Fruit fly (Drosophila melanogaster) whole organism, embryonic: ENCODE measurements around the gene Ugt35A1.

Source experiments
- ATbp ChIP-seq: fragments of 200-800 bp; sonication (Bioruptor generic); optimal IDR thresholded peaks from 2 replicates; lab custom pipeline; 2017; ENCODE audit warnings: missing biosample characterization, mild to moderate bottlenecking, missing genetic modification characterization, missing genetic modification reagents
- Adf1 ChIP-seq: fragments of 200-800 bp; sonication (Bioruptor generic); IDR thresholded peaks from 2 replicates; pipeline ENCODE4 v1.3.6; 2022; ENCODE audit warnings: missing biosample characterization, missing genetic modification characterization
- B-H2 ChIP-seq: fragments of 200-800 bp; sonication (Bioruptor generic); optimal IDR thresholded peaks from 2 replicates; lab custom pipeline; 2018; ENCODE audit warnings: missing biosample characterization, mild to moderate bottlenecking, missing genetic modification characterization
- CG1024 ChIP-seq: fragments of 200-800 bp; sonication (Bioruptor generic); IDR thresholded peaks from 2 replicates; pipeline ENCODE4 v1.3.6; 2022; ENCODE audit warnings: missing biosample characterization, missing genetic modification characterization
- CG10959 ChIP-seq: fragments of 200-800 bp; sonication (Bioruptor generic); IDR thresholded peaks from 2 replicates; pipeline ENCODE4 v1.3.6; 2022; ENCODE audit warnings: missing biosample characterization, missing genetic modification characterization
- CG11723 ChIP-seq: fragments of 200-800 bp; sonication (Bioruptor generic); optimal IDR thresholded peaks from 2 replicates; lab custom pipeline; 2017; ENCODE audit warnings: missing biosample characterization, mild to moderate bottlenecking, missing genetic modification characterization
- CG13624 ChIP-seq: fragments of 200-800 bp; sonication (Bioruptor generic); optimal IDR thresholded peaks from 2 replicates; lab custom pipeline; 2016; ENCODE audit warnings: missing biosample characterization, missing genetic modification characterization
- CG15601 ChIP-seq: fragments of 200-800 bp; sonication (Bioruptor generic); optimal IDR thresholded peaks from 3 replicates; lab custom pipeline; 2019; ENCODE audit warnings: missing biosample characterization, mild to moderate bottlenecking, missing genetic modification characterization, moderate library complexity
- CG1602 ChIP-seq: fragments of 200-800 bp; sonication (Bioruptor generic); optimal IDR thresholded peaks from 3 replicates; lab custom pipeline; 2016; ENCODE audit warnings: missing biosample characterization, missing genetic modification characterization
- CG30403 ChIP-seq: fragments of 200-800 bp; sonication (Bioruptor generic); optimal IDR thresholded peaks from 3 replicates; lab custom pipeline; 2016; ENCODE audit warnings: missing biosample characterization, missing genetic modification characterization
- CG34224 ChIP-seq: fragments of 200-800 bp; sonication (Bioruptor generic); IDR thresholded peaks from 3 replicates; pipeline ENCODE4 v1.3.6; 2022; ENCODE audit warnings: missing biosample characterization, missing genetic modification characterization; ENCODE audit not compliant: partially characterized antibody
- CG4820 ChIP-seq: fragments of 200-800 bp; sonication (Bioruptor generic); optimal IDR thresholded peaks from 3 replicates; lab custom pipeline; 2016; ENCODE audit warnings: missing biosample characterization, missing genetic modification characterization
- Dek ChIP-seq: fragments of 200-800 bp; sonication (Bioruptor generic); optimal IDR thresholded peaks from 3 replicates; lab custom pipeline; 2019; ENCODE audit warnings: missing biosample characterization, mild to moderate bottlenecking, missing genetic modification characterization, moderate library complexity
- Dfd ChIP-seq, 2 experiments: fragments of >200 bp; optimal IDR thresholded peaks; 2 replicates each; lab custom pipeline; 2017; ENCODE audit warnings: missing biosample characterization in 2 of 2, missing genetic modification characterization in 2 of 2
- Elba2 ChIP-seq: fragments of 200-800 bp; sonication (Bioruptor generic); optimal IDR thresholded peaks from 3 replicates; lab custom pipeline; 2016; ENCODE audit warnings: missing biosample characterization, missing genetic modification characterization
- Fer1 ChIP-seq: fragments of 200-800 bp; sonication (Bioruptor generic); optimal IDR thresholded peaks from 2 replicates; lab custom pipeline; 2017; ENCODE audit warnings: missing biosample characterization, mild to moderate bottlenecking, missing genetic modification characterization
- Hr78 ChIP-seq, 2 experiments: fragments of 200-800 bp in 1 of 2; fragments of >200 bp in 1 of 2; sonication (Bioruptor generic) in 1 of 2; optimal IDR thresholded peaks; 2 replicates each; lab custom pipeline; 2017 to 2019; ENCODE audit warnings: missing biosample characterization in 2 of 2, missing genetic modification characterization in 2 of 2, mild to moderate bottlenecking in 1 of 2, moderate library complexity in 1 of 2
- Hsf ChIP-seq: fragments of 200-800 bp; sonication (Bioruptor generic); optimal IDR thresholded peaks from 3 replicates; lab custom pipeline; 2016; ENCODE audit warnings: missing biosample characterization, missing genetic modification characterization
- Mad ChIP-seq: fragments of 200-800 bp; sonication (Bioruptor generic); optimal IDR thresholded peaks from 2 replicates; lab custom pipeline; 2016; ENCODE audit warnings: missing biosample characterization, missing genetic modification characterization
- Meics ChIP-seq: fragments of 200-800 bp; sonication (Bioruptor generic); optimal IDR thresholded peaks from 2 replicates; lab custom pipeline; 2017; ENCODE audit warnings: missing biosample characterization, mild to moderate bottlenecking, missing genetic modification characterization
- Scr ChIP-seq: fragments of 200-800 bp; sonication (Bioruptor generic); IDR thresholded peaks from 2 replicates; pipeline ENCODE4 v1.3.6; 2022; ENCODE audit warnings: missing biosample characterization, missing genetic modification characterization; ENCODE audit not compliant: partially characterized antibody
- Usf ChIP-seq: fragments of 200-800 bp; sonication (Bioruptor generic); optimal IDR thresholded peaks from 2 replicates; lab custom pipeline; 2017; ENCODE audit warnings: missing genotype, missing biosample characterization, missing genetic modification characterization
- Vsx1 ChIP-seq: fragments of 200-800 bp; sonication (Bioruptor generic); optimal IDR thresholded peaks from 2 replicates; lab custom pipeline; 2017; ENCODE audit warnings: missing biosample characterization, mild to moderate bottlenecking, missing genetic modification characterization, missing genetic modification reagents
- bowl ChIP-seq: fragments of 200-800 bp; sonication (Bioruptor generic); IDR thresholded peaks from 2 replicates; pipeline ENCODE4 v1.3.6; 2022; ENCODE audit warnings: missing biosample characterization, missing genetic modification characterization
- cwo ChIP-seq: fragments of 200-800 bp; sonication (Bioruptor generic); optimal IDR thresholded peaks from 3 replicates; lab custom pipeline; 2017; ENCODE audit warnings: missing biosample characterization, missing genetic modification characterization, mild to moderate bottlenecking, moderate library complexity, missing genetic modification reagents
- dan ChIP-seq: fragments of 200-800 bp; sonication (Bioruptor generic); IDR thresholded peaks from 2 replicates; pipeline ENCODE4 v1.3.6; 2022; ENCODE audit warnings: missing biosample characterization, missing genetic modification characterization
- dmrt99B ChIP-seq: fragments of 200-800 bp; sonication (Bioruptor generic); optimal IDR thresholded peaks from 2 replicates; lab custom pipeline; 2018; ENCODE audit warnings: missing biosample characterization, mild to moderate bottlenecking, missing genetic modification characterization, moderate library complexity
- esg ChIP-seq: fragments of 200-800 bp; sonication (Bioruptor generic); conservative IDR thresholded peaks from 2 replicates; pipeline ENCODE4 v1.3.6; 2022; ENCODE audit warnings: missing biosample characterization, missing genetic modification characterization
- fd64A ChIP-seq: fragments of 200-800 bp; sonication (Bioruptor generic); optimal IDR thresholded peaks from 3 replicates; lab custom pipeline; 2018; ENCODE audit warnings: missing biosample characterization, mild to moderate bottlenecking, missing genetic modification characterization
- fd96Cb ChIP-seq: fragments of 200-800 bp; sonication (Bioruptor generic); optimal IDR thresholded peaks from 2 replicates; lab custom pipeline; 2018; ENCODE audit warnings: missing biosample characterization, mild to moderate bottlenecking, missing genetic modification characterization, moderate library complexity
- fu2 ChIP-seq: fragments of 200-800 bp; sonication (Bioruptor generic); optimal IDR thresholded peaks from 2 replicates; lab custom pipeline; 2016; ENCODE audit warnings: missing biosample characterization, missing genetic modification characterization
- gem ChIP-seq: fragments of 200-800 bp; sonication (Bioruptor generic); optimal IDR thresholded peaks from 2 replicates; lab custom pipeline; 2019; ENCODE audit warnings: missing biosample characterization, mild to moderate bottlenecking, missing genetic modification characterization, moderate library complexity
- hth ChIP-seq: fragments of >200 bp; optimal IDR thresholded peaks from 2 replicates; lab custom pipeline; 2017; ENCODE audit warnings: inconsistent platforms
- lmd ChIP-seq: fragments of 200-800 bp; sonication (Bioruptor generic); IDR thresholded peaks from 2 replicates; pipeline ENCODE4 v1.3.6; 2022; ENCODE audit warnings: missing biosample characterization, missing genetic modification characterization
- lola ChIP-seq, 3 experiments: fragments of >200 bp in 2 of 3; fragments of 200-800 bp in 1 of 3; sonication (Bioruptor generic) in 1 of 3; optimal IDR thresholded peaks; 2 replicates each; lab custom pipeline; 2017 to 2019; ENCODE audit warnings: missing biosample characterization in 3 of 3, missing genetic modification characterization in 3 of 3, mild to moderate bottlenecking in 1 of 3, moderate library complexity in 1 of 3
- luna ChIP-seq: fragments of 200-800 bp; sonication (Bioruptor generic); optimal IDR thresholded peaks from 2 replicates; lab custom pipeline; 2016; ENCODE audit warnings: missing biosample characterization, missing genetic modification characterization
- p53 ChIP-seq: fragments of 200-800 bp; sonication (Bioruptor generic); optimal IDR thresholded peaks from 2 replicates; lab custom pipeline; 2016; ENCODE audit warnings: missing biosample characterization, missing genetic modification characterization
- pan ChIP-seq, 4 experiments: fragments of >200 bp in 3 of 4; fragments of 200-800 bp in 1 of 4; sonication (Bioruptor generic) in 1 of 4; optimal IDR thresholded peaks in 3 of 4; IDR thresholded peaks in 1 of 4; 2 replicates each; pipeline versions ENCODE4 v1.3.6 to Lab custom; 2017 to 2022; ENCODE audit warnings: missing biosample characterization in 2 of 4, missing genetic modification characterization in 2 of 4, mixed read lengths in 1 of 4
- pros ChIP-seq: fragments of 200-800 bp; sonication (Bioruptor generic); optimal IDR thresholded peaks from 3 replicates; lab custom pipeline; 2019; ENCODE audit warnings: missing biosample characterization, mild to moderate bottlenecking, missing genetic modification characterization, moderate library complexity
- sc ChIP-seq, 3 experiments: fragments of >200 bp in 2 of 3; fragments of 200-800 bp in 1 of 3; sonication (Bioruptor generic) in 1 of 3; optimal IDR thresholded peaks; 2 replicates in 2 of 3; 3 replicates in 1 of 3; lab custom pipeline; 2017; ENCODE audit warnings: mild to moderate bottlenecking in 1 of 3, missing biosample characterization in 1 of 3, missing genetic modification characterization in 1 of 3, missing genetic modification reagents in 1 of 3
- shn ChIP-seq: fragments of 200-800 bp; sonication (Bioruptor generic); optimal IDR thresholded peaks from 3 replicates; lab custom pipeline; 2016; ENCODE audit warnings: missing biosample characterization, missing genetic modification characterization
- sisA ChIP-seq: fragments of 200-800 bp; sonication (Bioruptor generic); IDR thresholded peaks from 2 replicates; pipeline ENCODE4 v1.3.6; 2022; ENCODE audit warnings: missing biosample characterization, missing genetic modification characterization
- sob ChIP-seq: fragments of 200-800 bp; sonication (Bioruptor generic); IDR thresholded peaks from 2 replicates; pipeline ENCODE4 v1.3.6; 2022; ENCODE audit warnings: missing biosample characterization, missing genetic modification characterization
- stwl ChIP-seq: fragments of 200-800 bp; sonication (Bioruptor generic); optimal IDR thresholded peaks from 3 replicates; lab custom pipeline; 2018; ENCODE audit warnings: missing biosample characterization, mild to moderate bottlenecking, missing genetic modification characterization, moderate library complexity
- unpg ChIP-seq: fragments of 200-800 bp; sonication (Bioruptor generic); optimal IDR thresholded peaks from 3 replicates; lab custom pipeline; 2018; ENCODE audit warnings: missing biosample characterization, mild to moderate bottlenecking, missing genetic modification characterization, moderate library complexity
- vnd ChIP-seq: fragments of 200-800 bp; sonication (Bioruptor generic); IDR thresholded peaks from 3 replicates; pipeline ENCODE4 v1.3.6; 2022; ENCODE audit warnings: missing biosample characterization, missing genetic modification characterization; ENCODE audit not compliant: partially characterized antibody
- vvl ChIP-seq: fragments of 200-800 bp; sonication (Bioruptor generic); IDR thresholded peaks from 2 replicates; pipeline ENCODE4 v1.3.6; 2022; ENCODE audit warnings: missing biosample characterization, missing genetic modification characterization

The Ugt35A1 gene

DNA sequence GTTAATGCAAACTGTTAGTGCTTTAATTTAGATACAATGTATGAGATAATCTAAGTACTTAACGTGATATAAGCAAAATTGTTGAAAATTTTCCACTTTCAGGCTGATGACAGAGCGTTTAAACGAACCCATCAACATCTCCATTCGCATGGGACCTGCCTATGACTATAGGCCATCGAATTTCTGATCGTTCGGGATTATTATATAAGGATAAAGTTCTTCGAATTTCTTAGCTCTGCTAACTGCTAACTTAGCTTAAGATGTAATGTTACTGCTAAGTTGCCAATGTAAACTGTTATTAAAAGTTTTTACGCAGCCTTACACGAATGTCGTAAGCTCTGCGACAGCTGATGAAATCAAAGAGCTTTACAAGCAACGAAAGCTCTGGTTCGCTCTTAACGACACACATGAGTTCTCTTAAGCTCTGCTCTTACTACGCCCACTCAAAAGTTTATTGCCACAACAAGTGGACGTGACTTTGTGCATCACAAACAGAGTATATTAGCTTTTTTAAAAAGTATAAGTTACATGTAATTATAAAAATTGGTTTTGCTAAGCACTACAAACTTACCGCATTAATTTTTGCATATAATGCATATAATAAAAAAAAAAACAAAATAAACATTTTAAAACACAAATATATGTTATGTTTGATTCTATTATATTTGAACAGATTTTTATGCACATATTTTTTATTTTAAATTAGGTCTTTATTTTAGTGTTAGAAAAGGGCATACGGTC is 24.4 kb upstream of the Ugt35A1 start (continued):
- no peak for TF ChIP-seq pan (optimal IDR thresholded peaks at IDR 0.05; lab: Kevin White, UChicago)
- TF ChIP-seq pan (GFP tag; optimal IDR thresholded peaks at IDR 0.05 in 1 of 2, IDR thresholded peaks at IDR 0.05 in 1 of 2), result peak in 1 of 2 experiments; percentile 99
- no peak for TF ChIP-seq sc (optimal IDR thresholded peaks at IDR 0.05; lab: Kevin White, UChicago)
- peak; percentile 97 for TF ChIP-seq sc (GFP tag; optimal IDR thresholded peaks at IDR 0.05; lab: Kevin White, UChicago)
- no peak for TF ChIP-seq Scr (GFP tag; lab: Robert Waterston, UW)
- peak; percentile 77 for TF ChIP-seq pros (GFP tag; lab: Kevin White, UChicago)
- TF ChIP-seq Vsx1, result peak; percentile 96
- TF ChIP-seq hth, result no peak
- no peak for TF ChIP-seq CG34224 (GFP tag; lab: Robert Waterston, UW)
- peak; percentile 99 for TF ChIP-seq Fer1 (GFP tag; lab: Kevin White, UChicago)
- TF ChIP-seq CG15601 (tag; lab: Kevin White, UChicago), result peak; percentile 98
- TF ChIP-seq stwl (tag; lab: Kevin White, UChicago), result no peak
- TF ChIP-seq ATbp, result peak; percentile 97
- TF ChIP-seq Meics (GFP tag; lab: Kevin White, UChicago), result peak; percentile 99
- TF ChIP-seq vvl (GFP tag; lab: Robert Waterston, UW), result peak; percentile 98
- TF ChIP-seq sisA, result peak; percentile 99
- TF ChIP-seq bowl, result peak; percentile 91
- peak; percentile 100 for TF ChIP-seq gem (tag; lab: Kevin White, UChicago)
- peak; percentile 88 for TF ChIP-seq Adf1 (GFP tag; lab: Robert Waterston, UW)
- TF ChIP-seq fd64A (GFP tag; lab: Kevin White, UChicago), result peak; percentile 85
- peak; percentile 99 for TF ChIP-seq esg (GFP tag; lab: Robert Waterston, UW)
- peak in 1 of 2 experiments; percentile 96 for TF ChIP-seq Hr78 (GFP tag; optimal IDR thresholded peaks at IDR 0.05; lab: Kevin White, UChicago)
- TF ChIP-seq lola (GFP tag; optimal IDR thresholded peaks at IDR 0.05; lab: Kevin White, UChicago), result peak in 1 of 3 experiments; percentile 97
- TF ChIP-seq sob (GFP tag; lab: Robert Waterston, UW), result peak; percentile 99
- TF ChIP-seq CG10959 (GFP tag; lab: Robert Waterston, UW), result peak; percentile 84
- peak; percentile 97 for TF ChIP-seq CG13624 (GFP tag; lab: Kevin White, UChicago)
- TF ChIP-seq luna (GFP tag; lab: Kevin White, UChicago), result peak; percentile 52
- TF ChIP-seq CG11723 (GFP tag; lab: Kevin White, UChicago), result peak; percentile 96
- no peak for TF ChIP-seq vnd
- TF ChIP-seq p53 (GFP tag; lab: Kevin White, UChicago), result peak; percentile 29
- TF ChIP-seq CG4820, result peak; percentile 97
- peak; percentile 82 for TF ChIP-seq shn
- TF ChIP-seq dmrt99B (tag; lab: Kevin White, UChicago), result peak; percentile 100
- TF ChIP-seq Usf (GFP tag; lab: Kevin White, UChicago), result peak; percentile 98
- TF ChIP-seq unpg, result peak; percentile 98
- TF ChIP-seq fd96Cb (tag; lab: Kevin White, UChicago), result peak; percentile 99
- peak; percentile 93 for TF ChIP-seq B-H2 (GFP tag; lab: Kevin White, UChicago)
- TF ChIP-seq lmd, result peak; percentile 99
- TF ChIP-seq Mad (GFP tag; lab: Kevin White, UChicago), result peak; percentile 86
- TF ChIP-seq Dfd (GFP tag; optimal IDR thresholded peaks at IDR 0.05; lab: Kevin White, UChicago), result peak in 1 of 2 experiments; percentile 95
- peak; percentile 97 for TF ChIP-seq Hsf (GFP tag; lab: Kevin White, UChicago)
- TF ChIP-seq Elba2 (GFP tag; lab: Kevin White, UChicago), result no peak
- peak; percentile 97 for TF ChIP-seq CG1602 (GFP tag; lab: Kevin White, UChicago)
- peak; percentile 90 for TF ChIP-seq fu2 (GFP tag; lab: Kevin White, UChicago)
- peak; percentile 99 for TF ChIP-seq CG30403 (GFP tag; lab: Kevin White, UChicago)
- TF ChIP-seq cwo (GFP tag; lab: Kevin White, UChicago), result peak; percentile 98
- peak; percentile 88 for TF ChIP-seq CG1024
- TF ChIP-seq Dek, result peak; percentile 99
- TF ChIP-seq dan (GFP tag; lab: Robert Waterston, UW), result peak; percentile 64; the same call in 1 of the 2 replicates
